Worm (Caenorhabditis elegans) whole organism, L2 larva: ENCODE results near the gene cest-5.2.

ENCODE experiments used
- F13H6.1 ChIP-seq: sonication (generic microtip); optimal IDR thresholded peaks from 2 replicates; lab custom pipeline; 2016; ENCODE audit warnings: missing genetic modification characterization, missing compliant biosample characterization
- elt-1 ChIP-seq: fragments of 150-350 bp; optimal IDR thresholded peaks from 2 replicates; lab custom pipeline; 2014; ENCODE audit warnings: missing biosample characterization, missing genetic modification characterization
- elt-3 ChIP-seq: sonication (generic microtip); optimal IDR thresholded peaks from 2 replicates; lab custom pipeline; 2017; ENCODE audit warnings: missing biosample characterization, missing genetic modification characterization
- lin-13 ChIP-seq: fragments of 150-350 bp; optimal IDR thresholded peaks from 2 replicates; lab custom pipeline; 2014; ENCODE audit warnings: missing biosample characterization, missing genetic modification reagents, missing genetic modification characterization
- nhr-10 ChIP-seq: sonication (generic microtip); optimal IDR thresholded peaks from 2 replicates; lab custom pipeline; 2017; ENCODE audit warnings: missing biosample characterization, missing genetic modification characterization
- nhr-12 ChIP-seq: fragments of 150-350 bp; optimal IDR thresholded peaks from 2 replicates; lab custom pipeline; 2014; ENCODE audit warnings: missing biosample characterization, missing genetic modification characterization
- unc-55 ChIP-seq: fragments of 150-350 bp; sonication (generic microtip); optimal IDR thresholded peaks from 3 replicates; lab custom pipeline; 2014; ENCODE audit warnings: missing biosample characterization, missing genetic modification reagents, missing genetic modification characterization
- unc-62 ChIP-seq: fragments of 150-350 bp; optimal IDR thresholded peaks from 2 replicates; lab custom pipeline; 2014; ENCODE audit warnings: missing biosample characterization, missing genetic modification reagents, missing genetic modification characterization
- ztf-1 ChIP-seq: fragments of 200-800 bp; sonication (Bioruptor generic); conservative IDR thresholded peaks from 2 replicates; pipeline ENCODE4 v1.3.6; 2022; ENCODE audit warnings: missing genetic modification characterization, missing compliant biosample characterization

DNA sequence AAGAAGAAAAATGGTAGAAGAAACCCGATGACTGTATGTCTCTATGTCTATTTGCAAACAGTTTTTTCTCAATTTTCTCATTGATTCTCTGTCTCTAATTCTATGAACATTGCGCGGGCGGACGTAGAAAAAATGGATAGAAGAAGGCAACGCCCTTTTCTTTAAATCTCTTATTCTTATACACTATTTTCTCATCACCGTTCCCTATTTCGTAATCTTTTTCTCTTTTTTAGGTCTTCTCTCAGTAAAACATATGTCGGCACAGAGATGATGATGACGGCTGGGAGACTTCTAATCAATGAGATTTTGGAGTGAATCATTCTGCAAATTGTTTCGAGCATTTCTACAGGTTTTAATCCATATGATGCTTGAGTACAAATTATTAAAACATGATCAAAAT is 5.6 kb downstream of the cest-5.2 start:
- TF ChIP-seq elt-3 (tag; lab: Kevin White, UChicago): no peak
- TF ChIP-seq F13H6.1: no peak
- TF ChIP-seq lin-13 (GFP tag; lab: Kevin White, UChicago): no peak
- TF ChIP-seq nhr-12 (tag; lab: Kevin White, UChicago): no peak
- no peak for TF ChIP-seq ztf-1 (GFP tag; lab: Robert Waterston, UW)
- no peak for TF ChIP-seq unc-62 (GFP tag; lab: Kevin White, UChicago)
- no peak for TF ChIP-seq unc-55 (GFP tag; lab: Kevin White, UChicago)
- no peak for TF ChIP-seq nhr-10 (tag; lab: Kevin White, UChicago)
- no peak for TF ChIP-seq elt-1 (tag; lab: Kevin White, UChicago)
